Worm (Caenorhabditis elegans) whole organism, L4/young adult: ENCODE measurements around the gene ZC84.6.

Experiments
- dao-5 ChIP-seq: sonication (generic microtip); optimal IDR thresholded peaks from 2 replicates; lab custom pipeline; 2016; ENCODE audit warnings: missing genotype, missing genetic modification characterization, moderate library complexity, missing compliant biosample characterization
- him-1 ChIP-seq: sonication (generic microtip); optimal IDR thresholded peaks from 2 replicates; lab custom pipeline; 2016; ENCODE audit warnings: missing genotype, missing genetic modification reagents, missing genetic modification characterization, missing compliant biosample characterization

- TF ChIP-seq him-1 (tag; lab: Kevin White, UChicago) (no peak), dao-5 (no peak)
These were observed 36.7 kb upstream of the ZC84.6 start, which contains the start of gene T23G5.2 for ce11 chrIII:9236228-9236627.
